Worm (Caenorhabditis elegans) whole organism, L1 larva: ENCODE measurements around the gene Y51H7C.13.

Experiments
- ceh-82 ChIP-seq, 3 experiments: fragments of 150-350 bp in 1 of 3; sonication (generic microtip) in 2 of 3; optimal IDR thresholded peaks; 2 replicates each; lab custom pipeline; 2014 to 2017; ENCODE audit warnings: missing biosample characterization in 3 of 3, missing genetic modification characterization in 3 of 3
- lin-15B ChIP-seq: fragments of 150-350 bp; sonication (generic microtip); optimal IDR thresholded peaks from 3 replicates; lab custom pipeline; 2014; ENCODE audit warnings: missing biosample characterization, missing genetic modification characterization

ce11 chrII:1501614-1502355, 35.4 kb upstream of the Y51H7C.13 start:
- TF ChIP-seq lin-15B (tag; lab: Kevin White, UChicago) (no peak), ceh-82 (tag; optimal IDR thresholded peaks at IDR 0.05; lab: Kevin White, UChicago) (peak in 1 of 3 experiments; percentile 32)
